Fruit fly (Drosophila melanogaster): ENCODE measurements around the gene rdgC.
A peak's percentile ranks its signal among the peaks of the same experiment; 100 is the strongest.

The rdgC gene

DNA sequence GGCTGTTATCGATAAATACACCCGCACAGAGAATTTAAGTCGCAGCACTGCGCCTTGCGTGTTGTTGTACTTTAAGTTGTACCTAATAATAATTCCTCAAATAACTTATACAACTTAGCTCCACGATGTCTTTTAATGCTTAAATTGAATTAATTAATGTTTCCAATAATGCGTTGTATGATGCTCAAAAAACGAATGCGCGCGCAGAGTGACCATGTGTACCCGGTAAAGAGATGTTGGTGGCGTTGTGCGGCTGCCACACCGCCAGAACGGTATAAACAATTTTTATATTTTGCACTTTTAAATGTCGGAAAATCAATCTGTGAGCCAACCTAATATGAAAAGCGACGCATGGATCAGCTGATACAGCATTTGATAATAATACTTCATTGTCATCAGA is 21.7 kb upstream of the rdgC start (continued):
- TF ChIP-seq Hr51 (GFP tag; optimal IDR thresholded peaks at IDR 0.05), result no peak
- no peak for TF ChIP-seq chinmo (GFP tag; IDR thresholded peaks at IDR 0.05; ENCODE audit: partially characterized antibody)
- TF ChIP-seq CG4617 (GFP tag; optimal IDR thresholded peaks at IDR 0.05; ENCODE audit: borderline replicate concordance), result peak; percentile 88
- peak; percentile 57 for TF ChIP-seq Sry-δ (GFP tag; optimal IDR thresholded peaks at IDR 0.05)
- TF ChIP-seq fd102C (GFP tag; optimal IDR thresholded peaks at IDR 0.05), result no peak
- TF ChIP-seq maf-S (GFP tag; optimal IDR thresholded peaks at IDR 0.05), result no peak
- no peak for TF ChIP-seq CG8359 (GFP tag; optimal IDR thresholded peaks at IDR 0.05; ENCODE audit: borderline replicate concordance)
- no peak for TF ChIP-seq fd64A (GFP tag; optimal IDR thresholded peaks at IDR 0.05)
- no peak for TF ChIP-seq CG15073 (GFP tag; optimal IDR thresholded peaks at IDR 0.05)
- no peak for TF ChIP-seq lola (GFP tag; optimal IDR thresholded peaks at IDR 0.05)
- no peak for TF ChIP-seq CG11093 (GFP tag; IDR thresholded peaks at IDR 0.05)
- no peak for TF ChIP-seq NC2β (GFP tag; optimal IDR thresholded peaks at IDR 0.05)
- TF ChIP-seq Doc3 (GFP tag; IDR thresholded peaks at IDR 0.05; ENCODE audit: partially characterized antibody), result no peak
- TF ChIP-seq sens-2 (GFP tag; IDR thresholded peaks at IDR 0.05), result no peak
- peak; percentile 96 for TF ChIP-seq CG17186 (GFP tag; optimal IDR thresholded peaks at IDR 0.05)
- TF ChIP-seq dmrt11E (tag; optimal IDR thresholded peaks at IDR 0.05), result no peak
- TF ChIP-seq fd3F (GFP tag; optimal IDR thresholded peaks at IDR 0.05), result no peak
- no peak for TF ChIP-seq CG6175 (GFP tag; IDR thresholded peaks at IDR 0.05)
- no peak for TF ChIP-seq caup (GFP tag; optimal IDR thresholded peaks at IDR 0.05; ENCODE audit: severe bottlenecking)
- TF ChIP-seq Dbx (GFP tag; IDR thresholded peaks at IDR 0.05), result no peak
- TF ChIP-seq CG11247 (GFP tag; IDR thresholded peaks at IDR 0.05), result no peak
- TF ChIP-seq org-1 (GFP tag; optimal IDR thresholded peaks at IDR 0.05), result no peak
- no peak for TF ChIP-seq CG4424 (GFP tag; optimal IDR thresholded peaks at IDR 0.05)
- TF ChIP-seq Mes4 (GFP tag; optimal IDR thresholded peaks at IDR 0.05), result no peak
- TF ChIP-seq CHES-1-like (GFP tag; optimal IDR thresholded peaks at IDR 0.05), result peak; percentile 64
- TF ChIP-seq CG31441 (GFP tag; IDR thresholded peaks at IDR 0.05), result no peak
- TF ChIP-seq insv (GFP tag; optimal IDR thresholded peaks at IDR 0.05), result no peak
- TF ChIP-seq CG13775 (GFP tag; optimal IDR thresholded peaks at IDR 0.05), result no peak
- no peak for TF ChIP-seq aop (GFP tag; IDR thresholded peaks at IDR 0.05)
- no peak for TF ChIP-seq CG10462 (GFP tag; optimal IDR thresholded peaks at IDR 0.05)
- TF ChIP-seq ind (GFP tag; optimal IDR thresholded peaks at IDR 0.05), result no peak
- TF ChIP-seq E2f2 (GFP tag; IDR thresholded peaks at IDR 0.05), result peak; percentile 82
- TF ChIP-seq CG18476 (GFP tag; optimal IDR thresholded peaks at IDR 0.05), result no peak
- no peak for TF ChIP-seq BtbVII (GFP tag; optimal IDR thresholded peaks at IDR 0.05)
- TF ChIP-seq HLHmδ (GFP tag; optimal IDR thresholded peaks at IDR 0.05), result no peak
- TF ChIP-seq Jarid2 (GFP tag; optimal IDR thresholded peaks at IDR 0.05), result no peak
- no peak for TF ChIP-seq cas (GFP tag; IDR thresholded peaks at IDR 0.05)
- TF ChIP-seq dimm (GFP tag; IDR thresholded peaks at IDR 0.05), result no peak
- no peak for TF ChIP-seq B-H1 (GFP tag; IDR thresholded peaks at IDR 0.05)
- TF ChIP-seq CG1233 (GFP tag; optimal IDR thresholded peaks at IDR 0.05), result no peak
- no peak for TF ChIP-seq CG18011 (GFP tag; optimal IDR thresholded peaks at IDR 0.05)
- TF ChIP-seq onecut (GFP tag; IDR thresholded peaks at IDR 0.05), result no peak
- TF ChIP-seq bcd (GFP tag; optimal IDR thresholded peaks at IDR 0.05), result no peak
- peak; percentile 46 for TF ChIP-seq zen (tag; optimal IDR thresholded peaks at IDR 0.05)
- TF ChIP-seq pum (GFP tag; optimal IDR thresholded peaks at IDR 0.05), result no peak
- TF ChIP-seq nmo (GFP tag; optimal IDR thresholded peaks at IDR 0.05), result peak; percentile 38
- no peak for TF ChIP-seq sc (optimal IDR thresholded peaks at IDR 0.05)
- TF ChIP-seq sc (GFP tag; optimal IDR thresholded peaks at IDR 0.05), result no peak
- no peak for TF ChIP-seq CG9215 (GFP tag; IDR thresholded peaks at IDR 0.05)
- no peak for TF ChIP-seq lmd (GFP tag; IDR thresholded peaks at IDR 0.05)
- TF ChIP-seq mirr (GFP tag; optimal IDR thresholded peaks at IDR 0.05), result no peak
- TF ChIP-seq unpg (GFP tag; optimal IDR thresholded peaks at IDR 0.05), result no peak

All from whole organism, embryonic.